Worm (Caenorhabditis elegans) whole organism, L1 larva: ENCODE results near the gene lec-8.

Experiments used
- ama-1 ChIP-seq: fragments of 150-350 bp; optimal IDR thresholded peaks from 2 replicates; lab custom pipeline; 2014
- egl-13 ChIP-seq: sonication (generic microtip); optimal IDR thresholded peaks from 2 replicates; lab custom pipeline; 2016; ENCODE audit warnings: missing genotype, missing genetic modification reagents, missing genetic modification characterization, missing compliant biosample characterization
- lin-15B ChIP-seq: fragments of 150-350 bp; sonication (generic microtip); optimal IDR thresholded peaks from 3 replicates; lab custom pipeline; 2014; ENCODE audit warnings: missing biosample characterization, missing genetic modification characterization
- lir-3 ChIP-seq: sonication (generic microtip); optimal IDR thresholded peaks from 2 replicates; lab custom pipeline; 2016; ENCODE audit warnings: mild to moderate bottlenecking, missing genetic modification characterization, moderate library complexity, missing compliant biosample characterization; ENCODE audit not compliant: poor library complexity
- mdl-1 ChIP-seq, 2 experiments: fragments of 150-350 bp; optimal IDR thresholded peaks; 2 replicates each; lab custom pipeline; 2014 to 2017; ENCODE audit warnings: missing biosample characterization in 2 of 2, missing genetic modification characterization in 2 of 2, inconsistent platforms in 1 of 2
- nhr-11 ChIP-seq: fragments of 150-350 bp; optimal IDR thresholded peaks from 2 replicates; lab custom pipeline; 2014; ENCODE audit warnings: missing biosample characterization, missing genetic modification characterization
- nhr-90 ChIP-seq: sonication (generic microtip); optimal IDR thresholded peaks from 2 replicates; lab custom pipeline; 2016; ENCODE audit warnings: mild to moderate bottlenecking, missing genetic modification characterization, missing compliant biosample characterization; ENCODE audit not compliant: poor library complexity
- skn-1 ChIP-seq: fragments of 150-350 bp; optimal IDR thresholded peaks from 2 replicates; lab custom pipeline; 2014; ENCODE audit warnings: missing biosample characterization, missing genetic modification characterization
- sptf-1 ChIP-seq: fragments of 150-350 bp; optimal IDR thresholded peaks from 2 replicates; lab custom pipeline; 2014; ENCODE audit warnings: missing biosample characterization, missing genetic modification characterization
- tbx-2 ChIP-seq: sonication (generic microtip); optimal IDR thresholded peaks from 2 replicates; lab custom pipeline; 2016; ENCODE audit warnings: missing genetic modification characterization, missing compliant biosample characterization
- zag-1 ChIP-seq: fragments of 150-350 bp; optimal IDR thresholded peaks from 2 replicates; lab custom pipeline; 2014; ENCODE audit warnings: missing biosample characterization, missing genetic modification characterization

DNA sequence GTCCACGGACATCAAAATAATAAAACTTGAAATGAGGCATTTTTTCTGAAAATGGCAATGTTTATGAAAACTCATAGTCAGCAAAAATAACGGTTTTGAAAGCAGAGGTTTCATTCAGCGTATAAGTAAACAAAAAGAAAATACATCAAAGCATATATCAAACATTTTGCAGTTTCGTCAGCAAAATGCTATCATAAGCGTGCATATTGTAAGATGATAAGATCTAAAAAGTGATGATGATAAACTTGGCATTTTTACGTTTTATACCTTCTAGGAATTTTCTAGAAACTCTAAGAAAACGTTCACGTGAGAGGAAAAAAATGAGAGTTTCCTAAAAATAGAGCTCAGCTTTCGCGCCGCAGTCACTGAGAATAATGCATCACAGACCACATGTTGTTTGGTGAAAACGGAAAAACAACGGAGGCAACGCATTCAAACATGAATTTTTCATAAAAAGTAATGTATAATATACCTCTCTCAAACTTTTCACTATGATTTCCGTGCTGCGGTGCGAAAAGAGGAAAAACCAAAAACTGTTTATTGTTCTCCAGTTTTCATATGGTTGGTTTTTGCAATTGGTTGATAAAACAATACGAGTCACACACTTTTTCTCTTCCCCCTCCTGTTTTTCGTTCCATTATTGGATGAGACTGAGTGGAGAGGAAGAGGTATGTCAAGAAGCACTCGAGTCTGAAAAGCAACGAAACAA, 12.7 kb downstream of the lec-8 start, which contains the start of the genes gst-36 and R07B1.5:
- TF ChIP-seq ama-1, result no peak
- TF ChIP-seq zag-1 (tag; lab: Kevin White, UChicago), result no peak
- TF ChIP-seq skn-1 (tag; lab: Kevin White, UChicago), result no peak
- no peak for TF ChIP-seq tbx-2 (tag; lab: Kevin White, UChicago)
- no peak for TF ChIP-seq lir-3
- TF ChIP-seq sptf-1 (tag; lab: Kevin White, UChicago), result no peak
- TF ChIP-seq nhr-11 (tag; lab: Kevin White, UChicago), result no peak
- TF ChIP-seq mdl-1 (tag; optimal IDR thresholded peaks at IDR 0.05; lab: Kevin White, UChicago), result no peak
- TF ChIP-seq nhr-90 (tag; lab: Kevin White, UChicago), result no peak
- no peak for TF ChIP-seq lin-15B (tag; lab: Kevin White, UChicago)
- TF ChIP-seq egl-13 (tag; lab: Kevin White, UChicago), result no peak
